Worm (Caenorhabditis elegans) whole organism, mixed stage, embryonic: ENCODE measurements around the gene T28A11.20.

Experiments
- lin-32 ChIP-seq: fragments of 200-800 bp; sonication (Bioruptor generic); optimal IDR thresholded peaks from 2 replicates; lab custom pipeline; 2018; ENCODE audit warnings: mild to moderate bottlenecking, missing genetic modification characterization, missing compliant biosample characterization
- nhr-76 ChIP-seq: sonication (generic microtip); optimal IDR thresholded peaks from 2 replicates; lab custom pipeline; 2017; ENCODE audit warnings: missing biosample characterization, missing genetic modification characterization
- pha-4 ChIP-seq: fragments of 150-350 bp; optimal IDR thresholded peaks from 2 replicates; lab custom pipeline; 2018; ENCODE audit warnings: missing biosample characterization, missing genetic modification reagents, missing genetic modification characterization
- snpc-4 ChIP-seq: fragments of 150-350 bp; optimal IDR thresholded peaks from 2 replicates; lab custom pipeline; 2014; ENCODE audit warnings: missing biosample characterization, missing genetic modification characterization
- unc-62 ChIP-seq: fragments of 150-350 bp; optimal IDR thresholded peaks from 2 replicates; lab custom pipeline; 2014; ENCODE audit warnings: missing biosample characterization, missing genetic modification reagents, missing genetic modification characterization

DNA sequence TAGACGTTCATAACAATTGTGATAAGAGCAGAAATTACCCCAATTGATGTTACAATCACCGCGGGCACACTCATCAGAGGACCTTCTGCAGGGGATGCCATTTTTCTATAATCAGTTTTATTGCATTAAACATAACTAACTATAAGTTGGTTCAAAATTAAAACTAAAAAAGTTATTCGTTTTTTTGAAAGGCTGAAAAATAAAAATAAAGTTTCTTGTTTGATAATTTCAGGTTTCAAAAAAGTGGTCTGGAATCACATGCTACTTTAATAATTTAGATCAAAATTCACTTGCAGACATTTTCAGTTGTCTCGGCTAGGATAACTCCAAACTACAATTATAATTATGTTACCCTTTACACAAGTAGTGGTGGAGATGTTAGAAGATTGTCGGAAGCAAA is 28.8 kb upstream of the T28A11.20 start, which contains the start of gene srbc-1:
- TF ChIP-seq unc-62 (no peak), pha-4 (tag; lab: Kevin White, UChicago) (no peak), nhr-76 (no peak), snpc-4 (no peak), lin-32 (GFP tag; lab: Kevin White, UChicago) (no peak)
